Worm (Caenorhabditis elegans): Measurements from ENCODE around the gene rab-3.

- TF ChIP-seq nhr-111 (GFP tag; optimal IDR thresholded peaks at IDR 0.05) (no peak), mdl-1 (tag; optimal IDR thresholded peaks at IDR 0.05) (no peak), F10B5.3 (tag; optimal IDR thresholded peaks at IDR 0.05) (no peak), mep-1 (tag; optimal IDR thresholded peaks at IDR 0.05) (no peak), Y105C5A.15 (GFP tag; IDR thresholded peaks at IDR 0.05) (no peak), pqm-1 (tag; optimal IDR thresholded peaks at IDR 0.05) (no peak), ztf-11 (tag; optimal IDR thresholded peaks at IDR 0.05) (no peak), lin-39 (tag; optimal IDR thresholded peaks at IDR 0.05) (no peak), lin-1 (GFP tag; IDR thresholded peaks at IDR 0.05) (no peak), nhr-41 (GFP tag; IDR thresholded peaks at IDR 0.05) (no peak), F49E8.2 (tag; optimal IDR thresholded peaks at IDR 0.05; ENCODE audit: borderline replicate concordance) (no peak), daf-16 (GFP tag; optimal IDR thresholded peaks at IDR 0.05) (no peak), daf-16 (tag; optimal IDR thresholded peaks at IDR 0.05) (no peak), unc-39 (tag; optimal IDR thresholded peaks at IDR 0.05) (no peak)
These were observed 11.1 kb upstream of the rab-3 start, which contains the start of gene hlh-14 for ce11 chrII:5738795-5739194.
